Worm (Caenorhabditis elegans): Measurements from ENCODE around the gene srlf-7.

The srlf-7 gene

ce11 chrIV:7176887-7177286, 12.2 kb upstream of the srlf-7 start, which contains the start of gene str-44:
TSS of gene str-44 (plus strand) at chrIV:7177187.
- TF ChIP-seq mep-1 (tag; optimal IDR thresholded peaks at IDR 0.05), result no peak
- TF ChIP-seq lin-39 (tag; optimal IDR thresholded peaks at IDR 0.05), result no peak
- TF ChIP-seq xbp-1 (tag; optimal IDR thresholded peaks at IDR 0.05), result no peak
- TF ChIP-seq lin-13 (GFP tag; optimal IDR thresholded peaks at IDR 0.05), result no peak
- TF ChIP-seq skn-1 (tag; optimal IDR thresholded peaks at IDR 0.05), result no peak
- no peak for TF ChIP-seq hlh-17 (GFP tag; optimal IDR thresholded peaks at IDR 0.05; ENCODE audit: borderline replicate concordance)

- TF ChIP-seq ztf-4 (tag; optimal IDR thresholded peaks at IDR 0.05) (no peak), nhr-20 (tag; optimal IDR thresholded peaks at IDR 0.05) (no peak), sup-37 (GFP tag; optimal IDR thresholded peaks at IDR 0.05) (no peak)
Observed at ce11 chrIV:7178942-7179341, 10.1 kb upstream of the srlf-7 start, which contains the start of gene C42D4.3. TSS of gene C42D4.3 (plus strand) at chrIV:7179239.

- no peak for TF ChIP-seq xbp-1 (tag; optimal IDR thresholded peaks at IDR 0.05)
- TF ChIP-seq zip-4 (GFP tag; optimal IDR thresholded peaks at IDR 0.05), result no peak
- no peak for TF ChIP-seq efl-1 (optimal IDR thresholded peaks at IDR 0.05)
- TF ChIP-seq efl-1 (GFP tag; optimal IDR thresholded peaks at IDR 0.05 in 1 of 2), result peak in 1 of 2 experiments; percentile 50
- no peak for TF ChIP-seq lir-3 (tag; optimal IDR thresholded peaks at IDR 0.05; ENCODE audit: poor library complexity)
- TF ChIP-seq C16A3.4 (tag; optimal IDR thresholded peaks at IDR 0.05), result no peak
- TF ChIP-seq nhr-85 (tag), result no peak
- TF ChIP-seq mdl-1 (tag; optimal IDR thresholded peaks at IDR 0.05), result no peak
- peak; percentile 32 for TF ChIP-seq tlp-1 (tag; optimal IDR thresholded peaks at IDR 0.05)
- no peak for TF ChIP-seq lin-15B (tag; optimal IDR thresholded peaks at IDR 0.05)
- TF ChIP-seq elt-3 (tag; optimal IDR thresholded peaks at IDR 0.05), result no peak
- no peak for TF ChIP-seq alr-1 (tag; optimal IDR thresholded peaks at IDR 0.05; ENCODE audit: borderline replicate concordance)
- TF ChIP-seq pqm-1 (tag; optimal IDR thresholded peaks at IDR 0.05), result no peak
- TF ChIP-seq jun-1 (tag; optimal IDR thresholded peaks at IDR 0.05), result peak; percentile 13
- no peak for TF ChIP-seq fkh-10 (GFP tag; optimal IDR thresholded peaks at IDR 0.05)
- peak; percentile 74 for TF ChIP-seq elt-2 (tag; optimal IDR thresholded peaks at IDR 0.05)
- no peak for TF ChIP-seq lin-13 (GFP tag; optimal IDR thresholded peaks at IDR 0.05)
- TF ChIP-seq lin-39 (tag; optimal IDR thresholded peaks at IDR 0.05), result no peak
- TF ChIP-seq ama-1 (optimal IDR thresholded peaks at IDR 0.05), result no peak
- TF ChIP-seq nhr-71 (tag; optimal IDR thresholded peaks at IDR 0.05), result no peak
- no peak for TF ChIP-seq nhr-28 (tag; optimal IDR thresholded peaks at IDR 0.05)
Observed at ce11 chrIV:7180304-7180703, 8.8 kb upstream of the srlf-7 start, which contains the start of gene cest-10. TSS of gene cest-10 (plus strand) at chrIV:7180557.

- TF ChIP-seq tlp-1 (tag; optimal IDR thresholded peaks at IDR 0.05), result no peak
- no peak for TF ChIP-seq nhr-19 (GFP tag; conservative IDR thresholded peaks at IDR 0.05)
- no peak for TF ChIP-seq skn-1 (tag; optimal IDR thresholded peaks at IDR 0.05)
- no peak for TF ChIP-seq unc-30 (tag; optimal IDR thresholded peaks at IDR 0.05)
- no peak for TF ChIP-seq nhr-47 (tag; optimal IDR thresholded peaks at IDR 0.05)
- TF ChIP-seq nhr-11 (tag; optimal IDR thresholded peaks at IDR 0.05), result no peak
- TF ChIP-seq alr-1 (tag; optimal IDR thresholded peaks at IDR 0.05; ENCODE audit: borderline replicate concordance), result no peak
- TF ChIP-seq mep-1 (tag; optimal IDR thresholded peaks at IDR 0.05), result no peak
- no peak for TF ChIP-seq rnt-1 (tag; optimal IDR thresholded peaks at IDR 0.05)
- TF ChIP-seq mef-2 (tag; optimal IDR thresholded peaks at IDR 0.05), result no peak
- no peak for TF ChIP-seq snpc-4 (tag; optimal IDR thresholded peaks at IDR 0.05)
- TF ChIP-seq nhr-76 (tag; optimal IDR thresholded peaks at IDR 0.05), result no peak
- no peak for TF ChIP-seq ceh-63 (GFP tag; optimal IDR thresholded peaks at IDR 0.05)
- no peak for TF ChIP-seq sox-4 (tag; optimal IDR thresholded peaks at IDR 0.05)
- TF ChIP-seq nhr-237 (tag; optimal IDR thresholded peaks at IDR 0.05), result no peak
- TF ChIP-seq F16B12.6 (tag; optimal IDR thresholded peaks at IDR 0.05), result no peak
- no peak for TF ChIP-seq nhr-85 (tag)
Observed at ce11 chrIV:7182818-7183217, 6.3 kb upstream of the srlf-7 start.

Data from whole organism, L1 larva.